Worm (Caenorhabditis elegans): ENCODE measurements around the gene K02E11.10.
"Not testable (repeated sequence)": the region's sequence is repeated elsewhere in the genome, so short reads cannot be mapped to it uniquely, and the experiment has no call there.

DNA sequence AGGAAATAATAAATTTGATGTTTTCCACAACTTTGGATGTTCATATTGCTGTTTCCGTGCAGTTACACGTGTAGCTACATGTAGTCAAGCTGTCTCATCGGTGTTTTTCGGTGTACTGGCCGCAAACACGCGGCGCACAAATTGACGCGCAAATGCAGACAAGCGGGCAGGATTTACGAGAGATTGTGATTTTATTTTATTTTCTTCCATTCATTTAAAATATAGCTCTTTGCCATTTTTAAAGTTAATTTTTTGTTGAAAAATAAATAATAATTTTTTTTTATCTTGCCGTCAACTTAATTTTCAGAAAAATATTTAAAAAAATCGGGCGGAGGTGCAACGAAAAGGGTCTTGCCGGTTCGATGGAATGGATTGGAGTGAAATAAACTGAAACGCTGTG is 33.3 kb upstream of the K02E11.10 start, which contains the start of gene F40G12.7:
- TF ChIP-seq ama-1 (optimal IDR thresholded peaks at IDR 0.05); sea-1 (GFP tag; conservative IDR thresholded peaks at IDR 0.05); flt-1 (GFP tag; IDR thresholded peaks at IDR 0.05); tbx-11 (GFP tag; IDR thresholded peaks at IDR 0.05); scrt-1 (GFP tag; IDR thresholded peaks at IDR 0.05); ceh-13 (GFP tag; optimal IDR thresholded peaks at IDR 0.05); ceh-36 (tag; optimal IDR thresholded peaks at IDR 0.05); F13C5.2 (tag; optimal IDR thresholded peaks at IDR 0.05); tbx-37 (GFP tag; conservative IDR thresholded peaks at IDR 0.05); ets-7 (tag; optimal IDR thresholded peaks at IDR 0.05); pes-1 (GFP tag; IDR thresholded peaks at IDR 0.05); tra-4 (tag; optimal IDR thresholded peaks at IDR 0.05): not testable (repeated sequence)
